Worm (Caenorhabditis elegans) whole organism, L4 larva: ENCODE results near the gene M176.9.

Experiments
- F10B5.3 ChIP-seq: sonication (generic microtip); optimal IDR thresholded peaks from 2 replicates; lab custom pipeline; 2016; ENCODE audit warnings: mild to moderate bottlenecking, missing genetic modification characterization, missing compliant biosample characterization
- F37D6.2 ChIP-seq: sonication (generic microtip); optimal IDR thresholded peaks from 2 replicates; lab custom pipeline; 2016; ENCODE audit warnings: mild to moderate bottlenecking, missing genetic modification characterization, missing compliant biosample characterization
- R02D3.7 ChIP-seq: fragments of 150-350 bp; sonication (generic microtip); optimal IDR thresholded peaks from 3 replicates; lab custom pipeline; 2014; ENCODE audit warnings: missing biosample characterization, missing genetic modification characterization
- Y48G9A.11 ChIP-seq: fragments of 200-800 bp; sonication (Bioruptor generic); IDR thresholded peaks from 2 replicates; pipeline ENCODE4 v1.3.6; 2022; ENCODE audit warnings: missing genetic modification reagents, missing genetic modification characterization, missing compliant biosample characterization
- ZK337.2 ChIP-seq: fragments of 200-800 bp; sonication (Bioruptor generic); IDR thresholded peaks from 2 replicates; pipeline ENCODE4 v1.3.6; 2022; ENCODE audit warnings: missing genetic modification reagents, missing genetic modification characterization, missing compliant biosample characterization
- aha-1 ChIP-seq: fragments of 150-350 bp; peaks from one replicate; lab custom pipeline; 2014; ENCODE audit warnings: missing biosample characterization, missing genetic modification characterization
- ceh-82 ChIP-seq: sonication (generic microtip); optimal IDR thresholded peaks from 2 replicates; lab custom pipeline; 2017; ENCODE audit warnings: missing biosample characterization, missing genetic modification characterization
- daf-16 ChIP-seq, 3 experiments: sonication (generic microtip); optimal IDR thresholded peaks; 2 replicates each; lab custom pipeline; 2016 to 2017; ENCODE audit warnings: missing genetic modification characterization in 3 of 3, missing genetic modification reagents in 3 of 3, mild to moderate bottlenecking in 2 of 3, missing compliant biosample characterization in 2 of 3, missing biosample characterization in 1 of 3, moderate library complexity in 1 of 3
- dmd-9 ChIP-seq: fragments of 200-800 bp; sonication (Bioruptor generic); IDR thresholded peaks from 2 replicates; pipeline ENCODE4 v1.3.6; 2022; ENCODE audit warnings: missing genetic modification reagents, missing genetic modification characterization, missing compliant biosample characterization
- dpl-1 ChIP-seq: fragments of 150-350 bp; optimal IDR thresholded peaks from 2 replicates; lab custom pipeline; 2014; ENCODE audit warnings: missing biosample characterization, missing genetic modification reagents, missing genetic modification characterization
- duxl-1 ChIP-seq: sonication (generic microtip); optimal IDR thresholded peaks from 2 replicates; lab custom pipeline; 2016; ENCODE audit warnings: mild to moderate bottlenecking, missing genetic modification characterization, moderate library complexity, missing compliant biosample characterization; ENCODE audit not compliant: poor library complexity
- fos-1 ChIP-seq: fragments of 150-350 bp; optimal IDR thresholded peaks from 2 replicates; lab custom pipeline; 2014; ENCODE audit warnings: missing biosample characterization, missing genetic modification characterization
- gei-8 ChIP-seq: fragments of 200-800 bp; sonication (Bioruptor generic); optimal IDR thresholded peaks from 2 replicates; lab custom pipeline; 2018; ENCODE audit warnings: mild to moderate bottlenecking, missing genetic modification characterization, missing compliant biosample characterization
- hif-1 ChIP-seq, 2 experiments: sonication (generic microtip); optimal IDR thresholded peaks; 2 replicates each; lab custom pipeline; 2016 to 2017; ENCODE audit warnings: missing compliant biosample characterization in 2 of 2, missing genetic modification characterization in 2 of 2, missing genetic modification reagents in 2 of 2, missing genotype in 2 of 2, mild to moderate bottlenecking in 1 of 2
- hlh-11 ChIP-seq: fragments of 200-800 bp; sonication (Bioruptor generic); optimal IDR thresholded peaks from 2 replicates; lab custom pipeline; 2018; ENCODE audit warnings: mild to moderate bottlenecking, missing genetic modification characterization, missing compliant biosample characterization
- hlh-30 ChIP-seq: sonication (generic microtip); optimal IDR thresholded peaks from 2 replicates; lab custom pipeline; 2017; ENCODE audit warnings: antibody characterized with exemption, mild to moderate bottlenecking, missing genetic modification characterization, missing compliant biosample characterization; ENCODE audit not compliant: insufficient read depth
- lim-7 ChIP-seq: fragments of 200-800 bp; sonication (Bioruptor generic); IDR thresholded peaks from 2 replicates; pipeline ENCODE4 v1.3.6; 2022; ENCODE audit warnings: missing genetic modification characterization, missing compliant biosample characterization
- lin-15B ChIP-seq: fragments of 150-350 bp; sonication (generic microtip); optimal IDR thresholded peaks from 3 replicates; lab custom pipeline; 2014; ENCODE audit warnings: missing biosample characterization, missing genetic modification characterization
- lin-29 ChIP-seq: fragments of 200-800 bp; sonication (Bioruptor generic); IDR thresholded peaks from 2 replicates; pipeline ENCODE4 v1.3.6; 2022; ENCODE audit warnings: missing genetic modification reagents, missing genetic modification characterization, missing compliant biosample characterization
- lir-3 ChIP-seq: sonication (generic microtip); optimal IDR thresholded peaks from 2 replicates; lab custom pipeline; 2016; ENCODE audit warnings: mild to moderate bottlenecking, missing genetic modification characterization, missing compliant biosample characterization
- lsy-2 ChIP-seq, 2 experiments: fragments of 150-350 bp in 1 of 2; sonication (generic microtip) in 1 of 2; optimal IDR thresholded peaks; 2 replicates each; lab custom pipeline; 2014 to 2017; ENCODE audit warnings: missing biosample characterization in 2 of 2, missing genetic modification characterization in 2 of 2
- mdl-1 ChIP-seq, 2 experiments: fragments of 150-350 bp in 1 of 2; sonication (generic microtip) in 1 of 2; optimal IDR thresholded peaks; 2 replicates each; lab custom pipeline; 2014 to 2017; ENCODE audit warnings: missing biosample characterization in 2 of 2, missing genetic modification characterization in 2 of 2
- mdt-29 ChIP-seq: fragments of 200-800 bp; sonication (Bioruptor generic); IDR thresholded peaks from 2 replicates; pipeline ENCODE4 v1.3.6; 2022; ENCODE audit warnings: missing genetic modification reagents, missing genetic modification characterization, missing compliant biosample characterization
- nhr-28 ChIP-seq: fragments of 150-350 bp; optimal IDR thresholded peaks from 2 replicates; lab custom pipeline; 2014; ENCODE audit warnings: missing biosample characterization, missing genetic modification characterization
- nhr-48 ChIP-seq: sonication (generic microtip); optimal IDR thresholded peaks from 2 replicates; lab custom pipeline; 2016; ENCODE audit warnings: mild to moderate bottlenecking, missing genetic modification characterization, missing compliant biosample characterization
- nhr-6 ChIP-seq: fragments of 150-350 bp; optimal IDR thresholded peaks from 2 replicates; lab custom pipeline; 2014; ENCODE audit warnings: missing biosample characterization, missing genetic modification characterization
- nhr-76 ChIP-seq: fragments of 150-350 bp; optimal IDR thresholded peaks from 2 replicates; lab custom pipeline; 2014; ENCODE audit warnings: missing biosample characterization, missing genetic modification characterization
- nhr-77 ChIP-seq: fragments of 150-350 bp; optimal IDR thresholded peaks from 2 replicates; lab custom pipeline; 2014; ENCODE audit warnings: missing biosample characterization, missing genetic modification characterization
- php-3 ChIP-seq: fragments of 200-800 bp; sonication (Bioruptor generic); IDR thresholded peaks from 2 replicates; pipeline ENCODE4 v1.3.6; 2022; ENCODE audit warnings: missing genetic modification reagents, missing genetic modification characterization, missing compliant biosample characterization
- pqm-1 ChIP-seq: sonication (generic microtip); optimal IDR thresholded peaks from 2 replicates; lab custom pipeline; 2017; ENCODE audit warnings: missing biosample characterization, missing genetic modification characterization
- snpc-4 ChIP-seq: fragments of 150-350 bp; optimal IDR thresholded peaks from 2 replicates; lab custom pipeline; 2014; ENCODE audit warnings: missing biosample characterization, missing genetic modification characterization
- unc-62 ChIP-seq, 3 experiments: fragments of 150-350 bp in 1 of 3; sonication (generic microtip); optimal IDR thresholded peaks in 2 of 3; peaks in 1 of 3; 1 replicate in 1 of 3; 2 replicates in 2 of 3; lab custom pipeline; 2014 to 2017; ENCODE audit warnings: missing biosample characterization in 3 of 3, missing genetic modification characterization in 3 of 3, missing genetic modification reagents in 3 of 3, missing genotype in 1 of 3
- ztf-7 ChIP-seq: fragments of 150-350 bp; optimal IDR thresholded peaks from 2 replicates; lab custom pipeline; 2014; ENCODE audit warnings: missing biosample characterization, missing genetic modification characterization

M176.9 gene

ce11 chrII:9403846-9404245 is 7.6 kb downstream of the M176.9 start, which contains the start of gene Y51B9A.5:
Y51B9A.5 (plus strand) TSS chrII:9404146.
- TF ChIP-seq daf-16 (GFP tag; optimal IDR thresholded peaks at IDR 0.05; lab: Kevin White, UChicago) (no peak), daf-16 (tag; optimal IDR thresholded peaks at IDR 0.05; lab: Kevin White, UChicago) (no peak), pqm-1 (tag; lab: Kevin White, UChicago) (no peak), lir-3 (no peak), nhr-48 (tag; lab: Kevin White, UChicago) (no peak), lin-15B (no peak), mdl-1 (tag; optimal IDR thresholded peaks at IDR 0.05; lab: Kevin White, UChicago) (no peak), nhr-28 (tag; lab: Kevin White, UChicago) (no peak), hif-1 (tag; optimal IDR thresholded peaks at IDR 0.05; lab: Kevin White, UChicago) (no peak), ZK337.2 (GFP tag; lab: Robert Waterston, UW) (no peak), dpl-1 (GFP tag; lab: Kevin White, UChicago) (no peak), dmd-9 (GFP tag; lab: Robert Waterston, UW) (no peak), php-3 (GFP tag; lab: Robert Waterston, UW) (no peak)
- TF ChIP-seq, all 104 proteins: peak for 0

DNA sequence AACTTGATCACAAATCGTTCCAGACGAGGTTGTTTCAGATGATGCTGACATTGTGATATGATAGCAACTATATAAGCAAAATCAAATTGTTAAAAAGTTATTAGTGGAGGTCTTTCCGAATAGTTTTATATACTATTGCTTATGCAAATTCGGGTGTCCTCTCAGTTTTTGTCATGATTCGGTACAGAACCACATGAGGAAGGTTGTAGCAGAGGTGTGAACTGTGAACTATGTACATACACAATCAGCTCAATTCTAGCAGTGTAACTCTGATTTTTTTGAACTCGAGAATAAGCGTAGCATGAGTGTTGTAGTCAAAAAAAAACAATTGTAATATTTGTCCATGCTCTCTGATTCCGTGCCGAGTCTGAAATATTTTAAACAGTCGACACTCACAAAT is 8.3 kb downstream of the M176.9 start, which contains the start of gene Y51B9A.6:
Gene Y51B9A.6, minus strand, starts transcription at position 101 of the 400 bp plus-strand sequence.
- TF ChIP-seq aha-1 (tag; lab: Kevin White, UChicago): peak; percentile 35
- no peak for TF ChIP-seq F10B5.3 (tag; lab: Kevin White, UChicago)
- TF ChIP-seq, all 104 proteins: peak for 1

ce11 chrII:9399746-9400145 is 11.7 kb downstream of the M176.9 start, which contains the start of gene Y51B9A.7:
Y51B9A.7 (plus strand) TSS chrII:9400046.
- TF ChIP-seq lsy-2 (tag; optimal IDR thresholded peaks at IDR 0.05; lab: Kevin White, UChicago): no peak
- no peak for TF ChIP-seq fos-1 (tag; lab: Kevin White, UChicago)
- TF ChIP-seq lin-29 (GFP tag; lab: Robert Waterston, UW): no peak
- TF ChIP-seq nhr-6 (tag; lab: Kevin White, UChicago): no peak
- no peak for TF ChIP-seq F37D6.2 (tag; lab: Kevin White, UChicago)
- no peak for TF ChIP-seq hlh-30 (tag; lab: Kevin White, UChicago)
- TF ChIP-seq nhr-76 (tag; lab: Kevin White, UChicago): no peak
- TF ChIP-seq gei-8 (GFP tag; lab: Kevin White, UChicago): no peak
- no peak for TF ChIP-seq nhr-77
- no peak for TF ChIP-seq lim-7 (GFP tag; lab: Robert Waterston, UW)
- TF ChIP-seq nhr-48 (tag; lab: Kevin White, UChicago): no peak
- TF ChIP-seq ceh-82: no peak
- no peak for TF ChIP-seq duxl-1 (tag; lab: Kevin White, UChicago)
- no peak for TF ChIP-seq R02D3.7 (tag; lab: Kevin White, UChicago)
- no peak for TF ChIP-seq mdt-29
- TF ChIP-seq F10B5.3 (tag; lab: Kevin White, UChicago): no peak
- no peak for TF ChIP-seq hlh-11 (tag; lab: Kevin White, UChicago)
- TF ChIP-seq snpc-4 (tag; lab: Kevin White, UChicago): no peak

DNA sequence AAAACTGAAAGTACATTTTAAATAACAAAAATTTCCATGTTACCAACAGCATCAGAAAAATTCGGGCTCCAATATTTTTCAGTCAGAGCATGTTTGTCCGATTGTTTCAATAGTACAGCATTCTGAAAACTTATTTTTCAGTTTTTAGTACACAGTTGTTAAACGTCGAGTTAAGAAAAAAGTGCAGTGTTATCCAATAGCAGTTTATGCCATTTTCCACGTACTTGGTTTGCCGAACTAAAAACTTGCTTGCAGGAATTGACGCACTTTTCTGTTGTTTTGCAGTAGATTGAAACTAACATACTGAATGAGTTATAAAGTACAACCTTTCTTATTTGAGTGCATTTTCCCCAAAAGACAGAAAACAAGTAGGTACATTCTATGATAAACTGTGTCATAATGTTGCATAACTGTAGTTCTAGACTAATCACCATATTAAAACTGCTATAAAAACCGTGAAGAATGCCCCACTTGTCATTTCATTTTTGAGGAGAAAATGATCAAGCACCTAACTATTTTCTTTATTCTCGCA is 13.0 kb downstream of the M176.9 start, which contains the start of the genes Y51B9A.14 and Y51B9A.8:
Gene Y51B9A.14, minus strand, starts transcription at position 101 of the 532 bp plus-strand sequence.
Gene Y51B9A.8, plus strand, starts transcription at position 482 of the 532 bp plus-strand sequence.
- TF ChIP-seq unc-62 (GFP tag; optimal IDR thresholded peaks at IDR 0.05 in 1 of 2; lab: Kevin White, UChicago) (no peak), unc-62 (tag; optimal IDR thresholded peaks at IDR 0.05; lab: Kevin White, UChicago) (no peak), Y48G9A.11 (GFP tag; lab: Robert Waterston, UW) (no peak), F10B5.3 (tag; lab: Kevin White, UChicago) (no peak), ztf-7 (tag; lab: Kevin White, UChicago) (no peak)
